Fruit fly (Drosophila melanogaster): ENCODE results near the gene cal1.
A peak's percentile ranks its signal among the peaks of the same experiment; 100 is the strongest.

The cal1 gene

DNA sequence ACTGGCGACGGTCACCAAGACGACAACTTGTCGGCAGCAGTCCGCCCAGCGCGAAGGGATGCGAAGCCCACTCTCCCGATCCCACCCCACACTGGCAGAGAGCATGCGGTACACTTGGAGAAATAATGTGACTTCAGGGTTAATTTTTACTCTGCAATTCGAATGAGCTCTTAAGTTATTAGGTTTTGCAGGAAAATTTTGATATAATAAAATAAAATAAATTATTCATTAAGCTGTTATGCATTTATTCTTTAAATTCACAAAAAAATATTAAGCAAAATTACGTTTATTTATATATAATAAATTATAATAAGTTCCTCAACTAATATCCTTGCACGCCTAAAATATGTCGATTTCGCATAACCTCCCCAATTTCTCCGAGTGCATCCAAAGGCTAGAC is 39.2 kb upstream of the cal1 start (continued):
- TF ChIP-seq Meics (GFP tag; optimal IDR thresholded peaks at IDR 0.05) (peak; percentile 3), CG8765 (GFP tag; IDR thresholded peaks at IDR 0.05) (no peak), Pdp1 (GFP tag; optimal IDR thresholded peaks at IDR 0.05) (no peak), chinmo (GFP tag; IDR thresholded peaks at IDR 0.05; ENCODE audit: partially characterized antibody) (no peak), CG12391 (tag; optimal IDR thresholded peaks at IDR 0.05) (peak; percentile 50), CG7928 (GFP tag; optimal IDR thresholded peaks at IDR 0.05) (no peak), CG8944 (GFP tag; optimal IDR thresholded peaks at IDR 0.05) (no peak), pho (GFP tag; optimal IDR thresholded peaks at IDR 0.05) (no peak), Fer2 (tag; optimal IDR thresholded peaks at IDR 0.05) (no peak), HLH4C (GFP tag; IDR thresholded peaks at IDR 0.05; ENCODE audit: partially characterized antibody) (no peak), Antp (GFP tag; optimal IDR thresholded peaks at IDR 0.05) (no peak), CG14014 (GFP tag; IDR thresholded peaks at IDR 0.05) (no peak), CG34422 (GFP tag; IDR thresholded peaks at IDR 0.05) (no peak), BtbVII (GFP tag; optimal IDR thresholded peaks at IDR 0.05) (no peak), CHES-1-like (GFP tag; optimal IDR thresholded peaks at IDR 0.05) (no peak), Rfx (GFP tag; IDR thresholded peaks at IDR 0.05) (0 out of 2 replicates have a peak, but pooled peaks have one; percentile 41), btn (GFP tag; optimal IDR thresholded peaks at IDR 0.05) (no peak), Xrp1 (GFP tag; IDR thresholded peaks at IDR 0.05) (peak; percentile 47), CG3163 (GFP tag; optimal IDR thresholded peaks at IDR 0.05) (no peak), Lhr (GFP tag; optimal IDR thresholded peaks at IDR 0.05) (no peak), inv (GFP tag; IDR thresholded peaks at IDR 0.05; ENCODE audit: partially characterized antibody) (no peak), CG18619 (GFP tag; optimal IDR thresholded peaks at IDR 0.05) (no peak), CG7556 (GFP tag; optimal IDR thresholded peaks at IDR 0.05) (peak; percentile 68), Deaf1 (tag; optimal IDR thresholded peaks at IDR 0.05) (peak; percentile 43), CG4360 (GFP tag; IDR thresholded peaks at IDR 0.05) (no peak), Hsf (GFP tag; optimal IDR thresholded peaks at IDR 0.05) (no peak), Sox102F (GFP tag; optimal IDR thresholded peaks at IDR 0.05) (no peak), dpn (GFP tag; optimal IDR thresholded peaks at IDR 0.05) (peak in 1 of 2 experiments; percentile 11), NK7.1 (GFP tag; optimal IDR thresholded peaks at IDR 0.05) (no peak), dmrt11E (tag; optimal IDR thresholded peaks at IDR 0.05) (peak; percentile 63), caup (GFP tag; optimal IDR thresholded peaks at IDR 0.05; ENCODE audit: severe bottlenecking) (no peak), Mes4 (GFP tag; optimal IDR thresholded peaks at IDR 0.05) (no peak), kni (GFP tag; optimal IDR thresholded peaks at IDR 0.05) (no peak), Oli (tag; optimal IDR thresholded peaks at IDR 0.05) (peak; percentile 49), Jarid2 (GFP tag; optimal IDR thresholded peaks at IDR 0.05) (no peak), fd64A (GFP tag; optimal IDR thresholded peaks at IDR 0.05) (no peak), CG17568 (GFP tag; optimal IDR thresholded peaks at IDR 0.05) (no peak), en (GFP tag; optimal IDR thresholded peaks at IDR 0.05) (no peak), dysf (GFP tag; IDR thresholded peaks at IDR 0.05) (peak; percentile 57; the same call in 1 of the 3 replicates), sc (optimal IDR thresholded peaks at IDR 0.05) (no peak), sc (GFP tag; optimal IDR thresholded peaks at IDR 0.05) (no peak), Poxn (GFP tag; IDR thresholded peaks at IDR 0.05) (no peak), Hr51 (GFP tag; optimal IDR thresholded peaks at IDR 0.05) (no peak), ssp (GFP tag; IDR thresholded peaks at IDR 0.05) (no peak), sens-2 (GFP tag; IDR thresholded peaks at IDR 0.05) (no peak), Rx (GFP tag; IDR thresholded peaks at IDR 0.05) (no peak), Chrac-16 (GFP tag; optimal IDR thresholded peaks at IDR 0.05) (no peak), E2f2 (GFP tag; IDR thresholded peaks at IDR 0.05) (no peak; the same call in 1 of the 2 replicates), CG1529 (GFP tag; optimal IDR thresholded peaks at IDR 0.05) (no peak), cwo (GFP tag; optimal IDR thresholded peaks at IDR 0.05) (no peak), Spps (tag; optimal IDR thresholded peaks at IDR 0.05) (no peak)

Data from whole organism, embryonic.